Worm (Caenorhabditis elegans): ENCODE data around the gene F26F12.5.

DNA sequence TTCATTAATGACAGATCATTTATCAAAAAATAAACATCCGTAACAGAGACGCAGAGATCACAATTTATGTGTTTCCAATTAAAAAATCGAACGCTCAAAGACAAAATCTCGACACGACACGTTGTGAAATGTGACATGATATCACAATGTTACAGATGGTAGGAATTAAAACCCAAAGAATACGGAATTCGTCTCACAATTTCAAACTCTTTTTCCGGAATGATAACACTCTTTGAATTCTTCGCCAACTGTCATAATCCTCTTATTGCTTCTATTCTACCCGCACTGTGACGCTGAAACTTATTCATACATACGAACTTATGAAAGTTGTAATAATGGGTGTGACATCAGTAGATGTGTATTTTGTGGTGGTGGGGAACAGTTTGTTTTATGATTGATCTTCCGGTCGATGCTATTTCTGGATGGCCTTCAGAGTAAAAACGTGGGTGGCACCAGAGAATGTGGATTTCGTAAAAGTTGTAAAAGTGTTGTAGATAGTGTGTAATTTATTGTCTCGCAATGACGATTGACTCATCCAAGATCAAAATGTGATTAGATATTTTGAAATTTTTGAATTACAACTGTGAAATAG lies 48.4 kb downstream of the F26F12.5 start:
- TF ChIP-seq gmeb-1 (tag; optimal IDR thresholded peaks at IDR 0.05) = no peak
- TF ChIP-seq elt-3 (tag; optimal IDR thresholded peaks at IDR 0.05) = no peak
- no peak for TF ChIP-seq peb-1 (tag; optimal IDR thresholded peaks at IDR 0.05)
- no peak for TF ChIP-seq aly-2 (tag; optimal IDR thresholded peaks at IDR 0.05)
- TF ChIP-seq ama-1 (optimal IDR thresholded peaks at IDR 0.05) = no peak
- no peak for TF ChIP-seq nhr-10 (tag; optimal IDR thresholded peaks at IDR 0.05)
- no peak for TF ChIP-seq elt-1 (tag; optimal IDR thresholded peaks at IDR 0.05)
- TF ChIP-seq R02D3.7 (tag; optimal IDR thresholded peaks at IDR 0.05) = no peak
- TF ChIP-seq egl-27 (tag; optimal IDR thresholded peaks at IDR 0.05) = no peak
- no peak for TF ChIP-seq lsy-2 (tag; optimal IDR thresholded peaks at IDR 0.05)
- no peak for TF ChIP-seq mab-5 (tag; optimal IDR thresholded peaks at IDR 0.05)
- no peak for TF ChIP-seq nhr-12 (tag; optimal IDR thresholded peaks at IDR 0.05)
